Fruit fly (Drosophila melanogaster): Measurements from ENCODE around the gene Pli.

DNA sequence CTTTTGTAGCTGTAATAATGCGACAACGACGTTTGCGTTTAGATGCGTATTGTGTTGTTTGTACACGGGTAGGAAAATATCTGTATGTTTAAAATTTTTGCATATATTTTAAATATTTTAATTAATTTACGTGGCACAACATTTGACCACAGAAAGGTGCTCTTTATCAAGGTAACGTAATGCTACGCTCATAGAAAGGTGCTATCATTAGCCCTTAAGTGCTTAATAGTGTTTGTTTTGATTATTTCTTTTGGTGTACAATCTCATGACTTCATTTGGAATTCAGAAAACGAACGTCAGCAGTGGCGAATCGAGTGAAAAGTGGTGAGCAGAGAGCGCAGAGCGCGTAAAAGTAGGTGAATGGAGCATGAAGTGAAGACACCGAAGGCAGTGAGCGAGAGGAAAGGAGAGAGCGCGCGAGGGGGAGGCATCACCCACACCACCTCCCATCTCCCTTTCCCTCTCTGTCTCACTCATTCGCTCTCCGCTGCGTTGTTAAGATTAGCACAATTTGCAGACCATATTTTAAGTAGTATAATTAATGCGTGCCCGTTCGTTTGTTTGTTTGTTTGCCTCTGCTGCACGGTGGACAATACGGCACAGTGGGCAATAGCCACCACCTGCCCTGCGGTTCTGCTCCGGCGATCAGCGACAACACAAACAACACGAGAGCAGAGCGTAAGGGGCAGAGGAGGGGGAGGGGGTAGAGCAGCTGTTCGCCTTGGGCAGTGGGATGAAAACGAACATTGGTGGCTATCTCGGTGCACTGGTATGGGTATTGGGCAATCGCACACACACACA is 32.0 kb upstream of the Pli start:
- TF ChIP-seq unpg (GFP tag; optimal IDR thresholded peaks at IDR 0.05) (peak; percentile 73), CG1024 (GFP tag; IDR thresholded peaks at IDR 0.05) (no peak; the same call in 1 of the 2 replicates)

All from whole organism, embryonic.